Fruit fly (Drosophila melanogaster) whole organism, embryonic: ENCODE results near the gene CG15160.
A peak's percentile ranks its signal among the peaks of the same experiment; 100 is the strongest.

Source experiments
- CG1024 ChIP-seq: fragments of 200-800 bp; sonication (Bioruptor generic); IDR thresholded peaks from 2 replicates; pipeline ENCODE4 v1.3.6; 2022; ENCODE audit warnings: missing biosample characterization, missing genetic modification characterization
- CG10321 ChIP-seq: fragments of 200-800 bp; sonication (Bioruptor generic); IDR thresholded peaks from 2 replicates; pipeline ENCODE4 v1.3.6; 2022; ENCODE audit warnings: missing biosample characterization, missing genetic modification characterization
- CG13775 ChIP-seq: fragments of 200-800 bp; sonication (Bioruptor generic); optimal IDR thresholded peaks from 3 replicates; lab custom pipeline; 2017; ENCODE audit warnings: missing biosample characterization, mild to moderate bottlenecking, missing genetic modification characterization
- CG14050 ChIP-seq: fragments of 200-800 bp; sonication (Bioruptor generic); IDR thresholded peaks from 3 replicates; pipeline ENCODE4 v1.3.6; 2022; ENCODE audit warnings: missing biosample characterization, missing genetic modification characterization
- CG14667 ChIP-seq: fragments of 200-800 bp; sonication (Bioruptor generic); IDR thresholded peaks from 2 replicates; pipeline ENCODE4 v1.3.6; 2022; ENCODE audit warnings: missing biosample characterization, missing genetic modification characterization
- CG1529 ChIP-seq: fragments of 200-800 bp; sonication (Bioruptor generic); optimal IDR thresholded peaks from 3 replicates; lab custom pipeline; 2018; ENCODE audit warnings: missing biosample characterization, missing genetic modification characterization
- CG17612 ChIP-seq: fragments of 200-800 bp; sonication (Bioruptor generic); IDR thresholded peaks from 2 replicates; pipeline ENCODE4 v1.3.6; 2022; ENCODE audit warnings: missing biosample characterization, missing genetic modification characterization
- CG17802 ChIP-seq: fragments of 200-800 bp; sonication (Bioruptor generic); optimal IDR thresholded peaks from 2 replicates; lab custom pipeline; 2018; ENCODE audit warnings: missing biosample characterization, mild to moderate bottlenecking, missing genetic modification characterization, moderate library complexity
- CG1832 ChIP-seq: fragments of 200-800 bp; sonication (Bioruptor generic); optimal IDR thresholded peaks from 2 replicates; lab custom pipeline; 2017; ENCODE audit warnings: missing biosample characterization, mild to moderate bottlenecking, missing genetic modification characterization, inconsistent platforms
- CG18476 ChIP-seq: fragments of 200-800 bp; sonication (Bioruptor generic); optimal IDR thresholded peaks from 2 replicates; lab custom pipeline; 2016; ENCODE audit warnings: missing biosample characterization, mild to moderate bottlenecking, missing genetic modification characterization
- CG18764 ChIP-seq: fragments of 200-800 bp; sonication (Bioruptor generic); optimal IDR thresholded peaks from 3 replicates; lab custom pipeline; 2016; ENCODE audit warnings: missing biosample characterization, missing genetic modification characterization
- CG2678 ChIP-seq: fragments of 200-800 bp; sonication (Bioruptor generic); optimal IDR thresholded peaks from 3 replicates; lab custom pipeline; 2019; ENCODE audit warnings: missing biosample characterization, mild to moderate bottlenecking, missing genetic modification characterization, moderate library complexity
- CG3065 ChIP-seq: fragments of 200-800 bp; sonication (Bioruptor generic); optimal IDR thresholded peaks from 2 replicates; lab custom pipeline; 2016; ENCODE audit warnings: missing biosample characterization, missing genetic modification characterization
- CG31365 ChIP-seq: fragments of 200-800 bp; sonication (Bioruptor generic); optimal IDR thresholded peaks from 2 replicates; lab custom pipeline; 2018; ENCODE audit warnings: missing biosample characterization, mild to moderate bottlenecking, missing genetic modification characterization
- CG3726 ChIP-seq: fragments of 200-800 bp; sonication (Bioruptor generic); IDR thresholded peaks from 3 replicates; pipeline ENCODE4, ENCODE4 v1.3.6; 2022; ENCODE audit warnings: missing biosample characterization, missing genetic modification characterization
- CG3847 ChIP-seq: fragments of 200-800 bp; sonication (Bioruptor generic); IDR thresholded peaks from 2 replicates; pipeline ENCODE4 v1.3.6; 2022; ENCODE audit warnings: missing biosample characterization, missing genetic modification characterization
- CG6689 ChIP-seq: fragments of 200-800 bp; sonication (Bioruptor generic); IDR thresholded peaks from 2 replicates; pipeline ENCODE4 v1.3.6; 2022; ENCODE audit warnings: missing biosample characterization, missing genetic modification characterization
- CG6791 ChIP-seq: fragments of 200-800 bp; sonication (Bioruptor generic); IDR thresholded peaks from 3 replicates; pipeline ENCODE4 v1.3.6; 2022; ENCODE audit warnings: missing biosample characterization, missing genetic modification characterization; ENCODE audit not compliant: partially characterized antibody
- CG6854 ChIP-seq: fragments of 200-800 bp; sonication (Bioruptor generic); optimal IDR thresholded peaks from 3 replicates; lab custom pipeline; 2017; ENCODE audit warnings: missing biosample characterization, mild to moderate bottlenecking, missing genetic modification characterization
- CG8089 ChIP-seq: fragments of 200-800 bp; sonication (Bioruptor generic); optimal IDR thresholded peaks from 3 replicates; lab custom pipeline; 2016; ENCODE audit warnings: missing biosample characterization, missing genetic modification characterization
- CG8388 ChIP-seq: fragments of 200-800 bp; sonication (Bioruptor generic); optimal IDR thresholded peaks from 2 replicates; lab custom pipeline; 2019; ENCODE audit warnings: missing biosample characterization, mild to moderate bottlenecking, missing genetic modification characterization, moderate library complexity
- CG9727 ChIP-seq: fragments of 200-800 bp; sonication (Bioruptor generic); optimal IDR thresholded peaks from 3 replicates; lab custom pipeline; 2017; ENCODE audit warnings: missing biosample characterization, mild to moderate bottlenecking, missing genetic modification characterization
- Deaf1 ChIP-seq: fragments of 200-800 bp; optimal IDR thresholded peaks from 3 replicates; lab custom pipeline; 2019; ENCODE audit warnings: missing biosample characterization, mild to moderate bottlenecking, missing genetic modification characterization, moderate library complexity
- Dll ChIP-seq: fragments of 200-800 bp; sonication (Bioruptor generic); IDR thresholded peaks from 4 replicates; pipeline ENCODE4 v1.3.6; 2022; ENCODE audit warnings: missing biosample characterization, missing genetic modification characterization; ENCODE audit not compliant: partially characterized antibody
- Doc2 ChIP-seq: fragments of 200-800 bp; sonication (Bioruptor generic); IDR thresholded peaks from 2 replicates; pipeline ENCODE4 v1.3.6; 2022; ENCODE audit warnings: missing biosample characterization, missing genetic modification characterization
- E2f1 ChIP-seq: fragments of 200-800 bp; sonication (Bioruptor generic); IDR thresholded peaks from 2 replicates; pipeline ENCODE4 v1.3.6; 2022; ENCODE audit warnings: missing biosample characterization, missing genetic modification characterization
- Hmr ChIP-seq: fragments of 200-800 bp; sonication (Bioruptor generic); optimal IDR thresholded peaks from 3 replicates; lab custom pipeline; 2017; ENCODE audit warnings: mild to moderate bottlenecking, missing biosample characterization, missing genetic modification reagents, missing genetic modification characterization
- Nf-YC ChIP-seq: fragments of 200-800 bp; optimal IDR thresholded peaks from 3 replicates; lab custom pipeline; 2019; ENCODE audit warnings: missing biosample characterization, mild to moderate bottlenecking, missing genetic modification characterization, moderate library complexity
- PHDP ChIP-seq: fragments of 200-800 bp; sonication (Bioruptor generic); optimal IDR thresholded peaks from 3 replicates; lab custom pipeline; 2018; ENCODE audit warnings: missing biosample characterization, mild to moderate bottlenecking, missing genetic modification characterization, moderate library complexity
- Rx ChIP-seq: fragments of 200-800 bp; sonication (Bioruptor generic); IDR thresholded peaks from 2 replicates; pipeline ENCODE4 v1.3.6; 2022; ENCODE audit warnings: missing biosample characterization, missing genetic modification characterization
- Side ChIP-seq: fragments of 200-800 bp; sonication (Bioruptor generic); optimal IDR thresholded peaks from 2 replicates; lab custom pipeline; 2016; ENCODE audit warnings: missing biosample characterization, missing genetic modification characterization
- Stat92E ChIP-seq, 3 experiments: fragments of >200 bp in 2 of 3; fragments of 200-800 bp in 1 of 3; sonication (Bioruptor generic) in 1 of 3; optimal IDR thresholded peaks; 2 replicates each; lab custom pipeline; 2017 to 2019; ENCODE audit warnings: missing biosample characterization in 3 of 3, missing genetic modification characterization in 3 of 3, mild to moderate bottlenecking in 1 of 3, moderate library complexity in 1 of 3
- ab ChIP-seq: fragments of 200-800 bp; sonication (Bioruptor generic); optimal IDR thresholded peaks from 2 replicates; lab custom pipeline; 2016; ENCODE audit warnings: missing biosample characterization, missing genetic modification characterization
- br ChIP-seq: fragments of >200 bp; optimal IDR thresholded peaks from 2 replicates; lab custom pipeline; 2017
- disco-r ChIP-seq: fragments of 200-800 bp; sonication (Bioruptor generic); optimal IDR thresholded peaks from 2 replicates; lab custom pipeline; 2016; ENCODE audit warnings: missing biosample characterization, missing genetic modification characterization
- emc ChIP-seq: fragments of 200-800 bp; sonication (Bioruptor generic); optimal IDR thresholded peaks from 2 replicates; lab custom pipeline; 2016; ENCODE audit warnings: missing biosample characterization, missing genetic modification characterization
- ems ChIP-seq: fragments of 200-800 bp; sonication (Bioruptor generic); optimal IDR thresholded peaks from 3 replicates; lab custom pipeline; 2016; ENCODE audit warnings: missing biosample characterization, missing genetic modification characterization
- esg ChIP-seq: fragments of 200-800 bp; sonication (Bioruptor generic); conservative IDR thresholded peaks from 2 replicates; pipeline ENCODE4 v1.3.6; 2022; ENCODE audit warnings: missing biosample characterization, missing genetic modification characterization
- exex ChIP-seq: fragments of 200-800 bp; sonication (Bioruptor generic); optimal IDR thresholded peaks from 4 replicates; lab custom pipeline; 2018; ENCODE audit warnings: missing biosample characterization, mild to moderate bottlenecking, missing genetic modification characterization, moderate library complexity
- fd64A ChIP-seq: fragments of 200-800 bp; sonication (Bioruptor generic); optimal IDR thresholded peaks from 3 replicates; lab custom pipeline; 2018; ENCODE audit warnings: missing biosample characterization, mild to moderate bottlenecking, missing genetic modification characterization
- gt ChIP-seq: fragments of 200-800 bp; sonication (Bioruptor generic); IDR thresholded peaks from 2 replicates; pipeline ENCODE4 v1.3.6; 2022; ENCODE audit warnings: missing biosample characterization, missing genetic modification characterization
- ind ChIP-seq: fragments of 200-800 bp; sonication (Bioruptor generic); optimal IDR thresholded peaks from 3 replicates; lab custom pipeline; 2016; ENCODE audit warnings: missing biosample characterization, missing genetic modification characterization
- jigr1 ChIP-seq: fragments of 200-800 bp; sonication (Bioruptor generic); IDR thresholded peaks from 3 replicates; pipeline ENCODE4 v1.3.6; 2022; ENCODE audit warnings: missing biosample characterization, missing genetic modification characterization
- pan ChIP-seq, 4 experiments: fragments of >200 bp in 3 of 4; fragments of 200-800 bp in 1 of 4; sonication (Bioruptor generic) in 1 of 4; optimal IDR thresholded peaks in 3 of 4; IDR thresholded peaks in 1 of 4; 2 replicates each; pipeline versions ENCODE4 v1.3.6 to Lab custom; 2017 to 2022; ENCODE audit warnings: missing biosample characterization in 2 of 4, missing genetic modification characterization in 2 of 4, mixed read lengths in 1 of 4
- pnt ChIP-seq: fragments of 200-800 bp; sonication (Bioruptor generic); optimal IDR thresholded peaks from 3 replicates; lab custom pipeline; 2016; ENCODE audit warnings: missing biosample characterization, missing genetic modification characterization
- seq ChIP-seq: fragments of 200-800 bp; sonication (Bioruptor generic); IDR thresholded peaks from 2 replicates; pipeline ENCODE4 v1.3.6; 2022; ENCODE audit warnings: missing biosample characterization, missing genetic modification characterization
- sima ChIP-seq: fragments of 200-800 bp; sonication (Bioruptor generic); optimal IDR thresholded peaks from 2 replicates; lab custom pipeline; 2016; ENCODE audit warnings: missing biosample characterization, missing genetic modification characterization
- slp2 ChIP-seq: fragments of 200-800 bp; sonication (Bioruptor generic); optimal IDR thresholded peaks from 2 replicates; lab custom pipeline; 2016; ENCODE audit warnings: missing biosample characterization, missing genetic modification characterization
- sqz ChIP-seq: fragments of 200-800 bp; sonication (Bioruptor generic); optimal IDR thresholded peaks from 3 replicates; lab custom pipeline; 2018; ENCODE audit warnings: missing biosample characterization, mild to moderate bottlenecking, missing genetic modification characterization
- tgo ChIP-seq: fragments of 200-800 bp; sonication (Bioruptor generic); IDR thresholded peaks from 3 replicates; pipeline ENCODE4 v1.3.6; 2022; ENCODE audit warnings: missing biosample characterization, missing genetic modification characterization
- tup ChIP-seq: fragments of 200-800 bp; sonication (Bioruptor generic); optimal IDR thresholded peaks from 2 replicates; lab custom pipeline; 2016; ENCODE audit warnings: missing biosample characterization, mild to moderate bottlenecking, missing genetic modification characterization, moderate library complexity

The CG15160 gene

DNA sequence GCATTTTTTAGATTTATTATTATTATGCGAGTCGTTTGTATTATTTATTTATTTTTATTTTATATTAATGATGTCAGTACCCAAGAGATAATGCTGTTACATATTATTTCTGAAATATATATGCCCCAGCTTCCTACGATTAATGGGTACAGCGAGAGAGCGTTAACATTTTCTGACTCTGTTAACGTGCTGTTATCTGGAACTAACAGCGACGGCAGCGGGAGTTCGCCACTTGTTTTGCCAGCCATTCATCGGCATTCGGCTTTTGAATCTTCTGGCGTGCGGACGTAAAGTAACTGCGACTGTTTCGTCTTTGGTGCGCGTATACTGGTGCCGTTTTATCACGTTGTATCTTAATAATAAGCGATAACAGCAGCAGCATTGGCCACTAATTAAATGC, 26.3 kb downstream of the CG15160 start, which contains the start of gene MESR3 (continued):
- TF ChIP-seq CG1832 (GFP tag; lab: Kevin White, UChicago) (no peak), CG3065 (GFP tag; lab: Kevin White, UChicago) (no peak), CG6791 (GFP tag; lab: Robert Waterston, UW) (no peak), CG18764 (GFP tag; lab: Kevin White, UChicago) (peak; percentile 66), Deaf1 (peak; percentile 92), CG3847 (GFP tag; lab: Robert Waterston, UW) (peak; percentile 51), tgo (peak; percentile 26; the same call in 1 of the 3 replicates), sqz (no peak), Dll (GFP tag; lab: Robert Waterston, UW) (no peak), seq (GFP tag; lab: Robert Waterston, UW) (peak; percentile 18; the same call in 1 of the 2 replicates), fd64A (GFP tag; lab: Kevin White, UChicago) (peak; percentile 24), CG1024 (peak; percentile 31; the same call in 1 of the 2 replicates), ems (no peak), Doc2 (GFP tag; lab: Robert Waterston, UW) (no peak), disco-r (GFP tag; lab: Kevin White, UChicago) (no peak), CG18476 (no peak), CG1529 (GFP tag; lab: Kevin White, UChicago) (no peak), Rx (GFP tag; lab: Robert Waterston, UW) (no peak; the same call in 1 of the 2 replicates), Side (GFP tag; lab: Kevin White, UChicago) (peak; percentile 52), CG13775 (GFP tag; lab: Kevin White, UChicago) (peak; percentile 31), ab (GFP tag; lab: Kevin White, UChicago) (no peak), tup (GFP tag; lab: Kevin White, UChicago) (no peak), CG3726 (peak; percentile 66; the same call in 1 of the 3 replicates), CG2678 (peak; percentile 89), slp2 (GFP tag; lab: Kevin White, UChicago) (no peak), ind (GFP tag; lab: Kevin White, UChicago) (peak; percentile 73), jigr1 (GFP tag; lab: Robert Waterston, UW) (no peak), E2f1 (peak; percentile 84), Nf-YC (tag; lab: Kevin White, UChicago) (peak; percentile 75), CG14667 (GFP tag; lab: Robert Waterston, UW) (peak; percentile 46; the same call in 1 of the 2 replicates), CG6854 (GFP tag; lab: Kevin White, UChicago) (peak; percentile 75), pan (optimal IDR thresholded peaks at IDR 0.05; lab: Kevin White, UChicago) (peak in 1 of 2 experiments; percentile 50), pan (GFP tag; optimal IDR thresholded peaks at IDR 0.05 in 1 of 2, IDR thresholded peaks at IDR 0.05 in 1 of 2) (peak in 1 of 2 experiments; percentile 83), CG9727 (peak; percentile 69), br (lab: Kevin White, UChicago) (no peak), CG8089 (no peak), exex (tag; lab: Kevin White, UChicago) (peak; percentile 66), CG14050 (GFP tag; lab: Robert Waterston, UW) (peak; percentile 30; the same call in 2 of the 3 replicates), CG17612 (GFP tag; lab: Robert Waterston, UW) (peak; percentile 47; the same call in 1 of the 2 replicates), sima (GFP tag; lab: Kevin White, UChicago) (no peak), CG8388 (GFP tag; lab: Kevin White, UChicago) (peak; percentile 78), CG6689 (GFP tag; lab: Robert Waterston, UW) (peak; percentile 70), esg (GFP tag; lab: Robert Waterston, UW) (peak; percentile 40), gt (no peak), CG17802 (no peak), emc (GFP tag; lab: Kevin White, UChicago) (no peak), CG10321 (GFP tag; lab: Robert Waterston, UW) (peak; percentile 26; the same call in 1 of the 2 replicates), pnt (GFP tag; lab: Kevin White, UChicago) (no peak), CG31365 (peak; percentile 45), PHDP (peak; percentile 58), Hmr (GFP tag; lab: Kevin White, UChicago) (peak; percentile 55), Stat92E (GFP tag; optimal IDR thresholded peaks at IDR 0.05; lab: Kevin White, UChicago) (peak in 1 of 3 experiments; percentile 68)
